Fruit fly (Drosophila melanogaster) whole organism: ENCODE results near the gene eag.

Experiments used
- CG8478 ChIP-seq: fragments of >200 bp; optimal IDR thresholded peaks from 2 replicates; lab custom pipeline; 2018; ENCODE audit warnings: inconsistent platforms
- Dll ChIP-seq: fragments of >200 bp; optimal IDR thresholded peaks from 2 replicates; lab custom pipeline; 2017
- EcR ChIP-seq, 2 experiments: fragments of >200 bp; optimal IDR thresholded peaks; 2 replicates each; lab custom pipeline; 2017; ENCODE audit warnings: missing biosample characterization in 2 of 2, missing genetic modification characterization in 2 of 2, missing genetic modification reagents in 2 of 2
- pan ChIP-seq: fragments of >200 bp; optimal IDR thresholded peaks from 2 replicates; lab custom pipeline; 2017
- psq ChIP-seq: fragments of >200 bp; optimal IDR thresholded peaks from 2 replicates; lab custom pipeline; 2017
- usp ChIP-seq: fragments of >200 bp; optimal IDR thresholded peaks from 2 replicates; lab custom pipeline; 2017; ENCODE audit warnings: missing biosample characterization, missing genetic modification characterization, mixed read lengths

The eag gene

DNA sequence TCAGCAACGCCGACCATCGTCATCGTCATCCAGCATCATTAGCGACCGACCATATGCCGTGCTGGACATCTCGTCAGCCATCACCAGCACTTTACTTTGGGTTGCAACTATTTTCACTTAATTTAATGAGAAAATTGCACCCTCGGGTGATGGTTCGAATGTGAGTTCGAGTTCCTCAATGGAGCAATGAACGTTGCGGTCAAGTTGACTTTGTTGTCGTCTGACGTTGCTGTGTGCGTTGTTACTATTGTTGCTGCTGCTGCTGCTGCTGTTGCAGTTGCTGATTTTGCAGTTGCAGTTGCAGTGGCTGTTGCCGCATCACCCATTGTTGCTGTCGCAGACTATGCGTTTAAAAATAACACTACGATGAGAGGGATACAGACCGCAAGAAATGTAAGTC lies 74.6 kb downstream of the eag start:
- TF ChIP-seq Dll (lab: Kevin White, UChicago) (no peak), psq (lab: Kevin White, UChicago) (no peak), pan (lab: Kevin White, UChicago) (no peak), CG8478 (lab: Kevin White, UChicago) (no peak), EcR (GFP tag; optimal IDR thresholded peaks at IDR 0.05; lab: Kevin White, UChicago) (no peak)

DNA sequence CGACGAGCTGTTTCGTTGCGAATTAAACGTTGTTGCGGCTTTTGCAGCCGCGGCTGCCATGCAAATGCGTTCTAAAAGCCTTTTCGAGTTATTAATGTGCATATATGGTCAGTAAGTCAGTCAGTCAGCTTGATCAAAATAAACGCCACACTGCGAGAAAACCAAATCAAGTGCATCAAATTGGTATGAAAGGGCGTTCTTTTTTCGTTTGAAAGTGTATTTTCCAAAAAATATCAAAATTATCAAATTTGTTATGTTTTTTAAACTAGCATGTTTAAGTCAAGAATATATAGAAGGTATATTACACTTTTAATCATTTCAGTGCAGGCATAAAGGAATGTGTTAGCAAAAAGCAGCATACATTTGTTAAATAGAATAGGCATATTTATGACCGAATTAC lies 87.2 kb downstream of the eag start:
- TF ChIP-seq usp (no peak), psq (lab: Kevin White, UChicago) (no peak), EcR (GFP tag; optimal IDR thresholded peaks at IDR 0.05; lab: Kevin White, UChicago) (no peak), Dll (lab: Kevin White, UChicago) (no peak), pan (lab: Kevin White, UChicago) (no peak), CG8478 (lab: Kevin White, UChicago) (no peak)

dm6 chrX:15043013-15043699 lies 87.9 kb downstream of the eag start:
- TF ChIP-seq pan (lab: Kevin White, UChicago): no peak
- TF ChIP-seq CG8478 (lab: Kevin White, UChicago): no peak
- TF ChIP-seq Dll (lab: Kevin White, UChicago): no peak
- no peak for TF ChIP-seq EcR (GFP tag; optimal IDR thresholded peaks at IDR 0.05; lab: Kevin White, UChicago)
- no peak for TF ChIP-seq psq (lab: Kevin White, UChicago)
- TF ChIP-seq usp: no peak

- TF ChIP-seq pan (lab: Kevin White, UChicago) (no peak), psq (lab: Kevin White, UChicago) (no peak), Dll (lab: Kevin White, UChicago) (no peak), CG8478 (lab: Kevin White, UChicago) (no peak), EcR (GFP tag; optimal IDR thresholded peaks at IDR 0.05; lab: Kevin White, UChicago) (no peak), usp (no peak)
Measured at dm6 chrX:15043700-15044225, 88.5 kb downstream of the eag start, which contains the start of gene CG5541. CG5541 (plus strand) TSS chrX:15044123.

dm6 chrX:15045608-15046007 lies 90.3 kb downstream of the eag start:
- TF ChIP-seq psq (lab: Kevin White, UChicago) (no peak), Dll (lab: Kevin White, UChicago) (no peak), CG8478 (lab: Kevin White, UChicago) (no peak), EcR (GFP tag; optimal IDR thresholded peaks at IDR 0.05; lab: Kevin White, UChicago) (no peak), pan (lab: Kevin White, UChicago) (no peak), usp (no peak)

dm6 chrX:15048713-15049112 lies 93.4 kb downstream of the eag start:
- TF ChIP-seq pan (lab: Kevin White, UChicago) (no peak), EcR (GFP tag; optimal IDR thresholded peaks at IDR 0.05; lab: Kevin White, UChicago) (no peak), usp (no peak), psq (lab: Kevin White, UChicago) (no peak), CG8478 (lab: Kevin White, UChicago) (no peak), Dll (lab: Kevin White, UChicago) (no peak)
